Worm (Caenorhabditis elegans) whole organism, mixed stage, embryonic: ENCODE data around the gene M195.2.

Experiments used
- ceh-39 ChIP-seq: fragments of 150-350 bp; optimal IDR thresholded peaks from 2 replicates; lab custom pipeline; 2014; ENCODE audit warnings: missing biosample characterization, missing genetic modification characterization
- ceh-43 ChIP-seq: fragments of 200-800 bp; sonication (Bioruptor generic); optimal IDR thresholded peaks from 2 replicates; lab custom pipeline; 2018; ENCODE audit warnings: mild to moderate bottlenecking, missing genetic modification characterization, moderate library complexity, missing compliant biosample characterization
- ceh-83 ChIP-seq: fragments of 200-800 bp; sonication (Bioruptor generic); optimal IDR thresholded peaks from 2 replicates; lab custom pipeline; 2018; ENCODE audit warnings: mild to moderate bottlenecking, missing genetic modification characterization, missing compliant biosample characterization
- elt-1 ChIP-seq: sonication (generic microtip); optimal IDR thresholded peaks from 2 replicates; lab custom pipeline; 2017; ENCODE audit warnings: missing genetic modification characterization, mild to moderate bottlenecking, missing compliant biosample characterization, antibody characterized with exemption, moderate library complexity, borderline replicate concordance; ENCODE audit not compliant: insufficient read depth
- elt-3 ChIP-seq: fragments of 150-350 bp; optimal IDR thresholded peaks from 2 replicates; lab custom pipeline; 2014; ENCODE audit warnings: missing biosample characterization, missing genetic modification characterization
- lin-13 ChIP-seq: fragments of 150-350 bp; optimal IDR thresholded peaks from 2 replicates; lab custom pipeline; 2014; ENCODE audit warnings: missing biosample characterization, missing genetic modification characterization
- nhr-2 ChIP-seq: fragments of 150-350 bp; optimal IDR thresholded peaks from 2 replicates; lab custom pipeline; 2014; ENCODE audit warnings: missing biosample characterization, missing genetic modification characterization
- nhr-237 ChIP-seq: fragments of 150-350 bp; optimal IDR thresholded peaks from 2 replicates; lab custom pipeline; 2014; ENCODE audit warnings: missing biosample characterization, missing genetic modification characterization
- nhr-28 ChIP-seq: fragments of 150-350 bp; optimal IDR thresholded peaks from 2 replicates; lab custom pipeline; 2014; ENCODE audit warnings: missing biosample characterization, missing genetic modification characterization
- unc-39 ChIP-seq: fragments of 150-350 bp; optimal IDR thresholded peaks from 2 replicates; lab custom pipeline; 2014; ENCODE audit warnings: missing biosample characterization, missing genetic modification characterization
- unc-62 ChIP-seq: fragments of 150-350 bp; optimal IDR thresholded peaks from 2 replicates; lab custom pipeline; 2014; ENCODE audit warnings: missing biosample characterization, missing genetic modification reagents, missing genetic modification characterization

ce11 chrII:8345613-8346012, 14.9 kb upstream of the M195.2 start:
- TF ChIP-seq ceh-39 (tag; lab: Kevin White, UChicago) (no peak), nhr-237 (tag; lab: Kevin White, UChicago) (no peak), ceh-43 (GFP tag; lab: Kevin White, UChicago) (no peak), elt-1 (no peak), lin-13 (no peak), nhr-2 (tag; lab: Kevin White, UChicago) (no peak), ceh-83 (no peak), elt-3 (no peak), unc-39 (no peak), nhr-28 (tag; lab: Kevin White, UChicago) (no peak), unc-62 (GFP tag; lab: Kevin White, UChicago) (no peak)
